Fruit fly (Drosophila melanogaster): ENCODE results near the gene Bdbt.

Bdbt gene

dm6 chr3R:21127352-21127985 is 8.8 kb upstream of the Bdbt start, which contains the start of the genes slmb and CG5793 (continued):
- TF ChIP-seq psq (GFP tag; optimal IDR thresholded peaks at IDR 0.05) (peak; percentile 15), CG16863 (GFP tag; optimal IDR thresholded peaks at IDR 0.05) (peak; percentile 60), cato (GFP tag; optimal IDR thresholded peaks at IDR 0.05; ENCODE audit: borderline replicate concordance) (no peak), CG31224 (GFP tag; IDR thresholded peaks at IDR 0.05) (no peak), CG7372 (GFP tag; IDR thresholded peaks at IDR 0.05) (0 out of 2 replicates have a peak, but pooled peaks have one; percentile 17), ato (GFP tag; IDR thresholded peaks at IDR 0.05; ENCODE audit: partially characterized antibody) (0 out of 2 replicates have a peak, but pooled peaks have one; percentile 49), CG10565 (GFP tag; optimal IDR thresholded peaks at IDR 0.05) (no peak), CG9797 (GFP tag; optimal IDR thresholded peaks at IDR 0.05) (peak; percentile 92), CG10274 (GFP tag; optimal IDR thresholded peaks at IDR 0.05) (no peak), pita (GFP tag; optimal IDR thresholded peaks at IDR 0.05) (no peak), crc (GFP tag; optimal IDR thresholded peaks at IDR 0.05) (peak; percentile 23), NfI (GFP tag; optimal IDR thresholded peaks at IDR 0.05) (peak; percentile 39), eve (GFP tag; optimal IDR thresholded peaks at IDR 0.05) (no peak), Bteb2 (GFP tag; optimal IDR thresholded peaks at IDR 0.05) (no peak), CG4617 (GFP tag; optimal IDR thresholded peaks at IDR 0.05; ENCODE audit: borderline replicate concordance) (peak; percentile 85), D19A (tag; optimal IDR thresholded peaks at IDR 0.05) (no peak), CG11398 (GFP tag; optimal IDR thresholded peaks at IDR 0.05) (no peak), CG13296 (GFP tag; optimal IDR thresholded peaks at IDR 0.05) (no peak), CG3281 (GFP tag; optimal IDR thresholded peaks at IDR 0.05) (peak; percentile 28), Xrp1 (GFP tag; IDR thresholded peaks at IDR 0.05) (peak; percentile 46; the same call in 1 of the 2 replicates), sens (GFP tag) (peak; percentile 90), CG11504 (tag; optimal IDR thresholded peaks at IDR 0.05) (no peak), run (tag; optimal IDR thresholded peaks at IDR 0.05) (no peak), MBD-R2 (GFP tag; IDR thresholded peaks at IDR 0.05) (peak; percentile 80), CG6791 (GFP tag; IDR thresholded peaks at IDR 0.05; ENCODE audit: partially characterized antibody) (peak; percentile 65), CG31388 (GFP tag; optimal IDR thresholded peaks at IDR 0.05) (no peak), CG12071 (GFP tag; optimal IDR thresholded peaks at IDR 0.05) (no peak), org-1 (GFP tag; optimal IDR thresholded peaks at IDR 0.05) (no peak), nmo (GFP tag; optimal IDR thresholded peaks at IDR 0.05) (peak; percentile 61), esg (GFP tag; conservative IDR thresholded peaks at IDR 0.05) (no peak), CG3726 (GFP tag; IDR thresholded peaks at IDR 0.05) (no peak), Trl (optimal IDR thresholded peaks at IDR 0.05) (peak in 1 of 2 experiments; percentile 55), Trl (GFP tag; optimal IDR thresholded peaks at IDR 0.05) (peak; percentile 21), gsb (GFP tag; IDR thresholded peaks at IDR 0.05) (no peak), klu (GFP tag; IDR thresholded peaks at IDR 0.05) (no peak), CG9609 (GFP tag; optimal IDR thresholded peaks at IDR 0.05) (peak; percentile 43), wor (GFP tag; IDR thresholded peaks at IDR 0.05) (no peak), CG2116 (GFP tag; optimal IDR thresholded peaks at IDR 0.05) (peak; percentile 87), CG12104 (GFP tag; optimal IDR thresholded peaks at IDR 0.05) (no peak), Scr (GFP tag; IDR thresholded peaks at IDR 0.05; ENCODE audit: partially characterized antibody) (peak; percentile 70), zf30C (GFP tag; optimal IDR thresholded peaks at IDR 0.05) (no peak), jumu (GFP tag; optimal IDR thresholded peaks at IDR 0.05) (peak; percentile 74), CG4424 (GFP tag; optimal IDR thresholded peaks at IDR 0.05) (peak; percentile 56), fd3F (GFP tag; optimal IDR thresholded peaks at IDR 0.05) (no peak), trem (tag; optimal IDR thresholded peaks at IDR 0.05) (peak; percentile 41), CG7271 (tag; optimal IDR thresholded peaks at IDR 0.05) (no peak), sd (tag; optimal IDR thresholded peaks at IDR 0.05) (no peak), CG1024 (GFP tag; IDR thresholded peaks at IDR 0.05) (peak; percentile 43), sens-2 (GFP tag; IDR thresholded peaks at IDR 0.05) (no peak), CG5953 (GFP tag; IDR thresholded peaks at IDR 0.05) (no peak), B-H2 (GFP tag; optimal IDR thresholded peaks at IDR 0.05) (peak; percentile 34)
